Worm (Caenorhabditis elegans): ENCODE measurements around the gene grl-14.

grl-14 gene

ce11 chrV:20793761-20794160 lies 31.6 kb upstream of the grl-14 start (continued):
- no peak for TF ChIP-seq nhr-48 (tag; optimal IDR thresholded peaks at IDR 0.05)
- no peak for TF ChIP-seq zip-11 (GFP tag; IDR thresholded peaks at IDR 0.05)
- peak; percentile 71 for TF ChIP-seq hlh-30 (tag; optimal IDR thresholded peaks at IDR 0.05; ENCODE audit: insufficient read depth)
- TF ChIP-seq ceh-44 (GFP tag; IDR thresholded peaks at IDR 0.05): no peak
- no peak for TF ChIP-seq F37D6.2 (tag; optimal IDR thresholded peaks at IDR 0.05)
- TF ChIP-seq unc-130 (GFP tag; optimal IDR thresholded peaks at IDR 0.05): no peak
- no peak for TF ChIP-seq nhr-25 (tag; optimal IDR thresholded peaks at IDR 0.05; ENCODE audit: borderline replicate concordance, insufficient read depth)
- no peak for TF ChIP-seq gei-8 (GFP tag; optimal IDR thresholded peaks at IDR 0.05)
- TF ChIP-seq Y48G9A.11 (GFP tag; IDR thresholded peaks at IDR 0.05): no peak
- TF ChIP-seq fkh-10 (GFP tag; optimal IDR thresholded peaks at IDR 0.05): no peak
- TF ChIP-seq daf-12 (tag; optimal IDR thresholded peaks at IDR 0.05): no peak
- TF ChIP-seq mdl-1 (tag; optimal IDR thresholded peaks at IDR 0.05): no peak
- TF ChIP-seq lsy-2 (tag; optimal IDR thresholded peaks at IDR 0.05): no peak
- TF ChIP-seq ztf-7 (tag; optimal IDR thresholded peaks at IDR 0.05): no peak
- TF ChIP-seq zfp-2 (tag; optimal IDR thresholded peaks at IDR 0.05): no peak
- TF ChIP-seq lin-1 (GFP tag; IDR thresholded peaks at IDR 0.05): 0 out of 2 replicates have a peak, but pooled peaks have one; percentile 29
- TF ChIP-seq saeg-2 (GFP tag; IDR thresholded peaks at IDR 0.05): no peak
- TF ChIP-seq mdt-29 (GFP tag; IDR thresholded peaks at IDR 0.05): no peak
- TF ChIP-seq lin-13 (GFP tag; optimal IDR thresholded peaks at IDR 0.05): no peak
- no peak for TF ChIP-seq Y105C5A.15 (GFP tag; IDR thresholded peaks at IDR 0.05)
- TF ChIP-seq mxl-2 (GFP tag; conservative IDR thresholded peaks at IDR 0.05): no peak
- TF ChIP-seq duxl-1 (tag; optimal IDR thresholded peaks at IDR 0.05; ENCODE audit: poor library complexity): no peak
- TF ChIP-seq lin-29 (GFP tag; IDR thresholded peaks at IDR 0.05): no peak
- TF ChIP-seq ceh-20 (GFP tag; IDR thresholded peaks at IDR 0.05): no peak
- TF ChIP-seq set-16 (GFP tag; IDR thresholded peaks at IDR 0.05): peak; percentile 74

DNA sequence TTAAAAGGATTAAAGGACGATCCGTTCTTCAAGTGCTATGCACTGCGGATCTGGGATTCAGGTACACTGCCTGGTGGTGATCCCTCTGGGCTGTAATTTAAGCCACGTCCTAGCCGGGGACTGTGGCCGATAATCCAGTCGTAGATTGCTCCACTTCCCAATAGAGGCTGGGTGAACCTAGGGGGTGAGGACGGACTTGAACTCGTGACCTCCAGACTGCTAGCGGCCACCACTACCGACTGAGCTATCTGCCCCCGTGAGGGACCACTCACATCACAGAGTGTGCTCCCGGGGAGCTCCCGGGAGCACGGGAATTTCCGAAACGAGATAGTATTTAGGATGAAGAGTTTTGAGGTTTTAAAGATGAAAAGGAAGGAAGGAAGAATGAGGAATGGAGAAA lies 30.0 kb upstream of the grl-14 start:
- TF ChIP-seq set-16 (GFP tag; IDR thresholded peaks at IDR 0.05) (peak; percentile 63), egl-43 (GFP tag; IDR thresholded peaks at IDR 0.05) (peak; percentile 58)

DNA sequence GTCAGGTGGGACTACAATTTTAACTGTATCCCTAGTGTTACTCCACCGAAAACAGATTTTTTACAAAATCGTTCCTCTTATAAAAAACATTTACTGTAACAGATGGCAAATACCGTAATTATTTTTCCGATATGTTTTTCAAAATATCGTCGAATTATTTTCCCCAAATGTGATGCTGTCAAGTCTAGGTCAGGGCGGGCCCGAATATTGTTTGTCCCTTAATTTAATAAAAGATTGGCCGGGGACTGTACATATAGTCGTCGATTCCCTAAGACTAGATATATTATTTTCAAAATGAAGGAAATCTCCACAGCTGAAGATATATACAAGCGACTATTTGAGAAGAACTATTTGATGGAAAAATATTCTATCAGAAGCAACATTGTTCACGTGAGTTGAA lies 27.4 kb upstream of the grl-14 start, which contains the start of gene sdf-9:
sdf-9 (plus strand) TSS at position 301 of the 400 bp plus-strand sequence.
- TF ChIP-seq lin-15B (tag; optimal IDR thresholded peaks at IDR 0.05): no peak
- no peak for TF ChIP-seq madf-5 (GFP tag; IDR thresholded peaks at IDR 0.05)
- TF ChIP-seq attf-4 (tag; optimal IDR thresholded peaks at IDR 0.05): no peak
- TF ChIP-seq arid-1 (GFP tag; conservative IDR thresholded peaks at IDR 0.05): no peak
- TF ChIP-seq zip-2 (tag; optimal IDR thresholded peaks at IDR 0.05): no peak
- TF ChIP-seq hlh-11 (tag; optimal IDR thresholded peaks at IDR 0.05): no peak
- TF ChIP-seq nhr-28 (tag; optimal IDR thresholded peaks at IDR 0.05): no peak
- TF ChIP-seq unc-130 (GFP tag; optimal IDR thresholded peaks at IDR 0.05): no peak
- TF ChIP-seq Y75B8A.6 (GFP tag; IDR thresholded peaks at IDR 0.05): no peak

- TF ChIP-seq nhr-11 (tag; optimal IDR thresholded peaks at IDR 0.05): no peak
- TF ChIP-seq dpl-1 (GFP tag; optimal IDR thresholded peaks at IDR 0.05): no peak
- TF ChIP-seq sdz-12 (GFP tag; optimal IDR thresholded peaks at IDR 0.05): no peak
- TF ChIP-seq nhr-48 (tag; optimal IDR thresholded peaks at IDR 0.05): no peak
- no peak for TF ChIP-seq vab-7 (GFP tag; IDR thresholded peaks at IDR 0.05)
- no peak for TF ChIP-seq F10B5.3 (tag; optimal IDR thresholded peaks at IDR 0.05)
- no peak for TF ChIP-seq snpc-1.2 (GFP tag; IDR thresholded peaks at IDR 0.05)
- TF ChIP-seq mes-2 (tag; optimal IDR thresholded peaks at IDR 0.05; ENCODE audit: poor library complexity, severe bottlenecking): no peak
- no peak for TF ChIP-seq ZK546.5 (tag; optimal IDR thresholded peaks at IDR 0.05)
- no peak for TF ChIP-seq nhr-111 (GFP tag; optimal IDR thresholded peaks at IDR 0.05)
- no peak for TF ChIP-seq ceh-20 (GFP tag; IDR thresholded peaks at IDR 0.05)
- TF ChIP-seq nhr-77 (tag; optimal IDR thresholded peaks at IDR 0.05): no peak
- no peak for TF ChIP-seq ZK337.2 (GFP tag; IDR thresholded peaks at IDR 0.05)
Measured at ce11 chrV:20802906-20803305, 22.5 kb upstream of the grl-14 start, which contains the start of gene Y44A6D.5. TSS of gene Y44A6D.5 (minus strand) at chrV:20803006.

All from whole organism, L4 larva.